Worm (Caenorhabditis elegans): ENCODE measurements around the gene osm-10.

ce11 chrIII:7293075-7293684, 50.1 kb downstream of the osm-10 start, which contains the start of gene cwf-19L2:
- TF ChIP-seq him-1 (tag; optimal IDR thresholded peaks at IDR 0.05) (no peak), dao-5 (tag; optimal IDR thresholded peaks at IDR 0.05) (no peak), W03F9.2 (tag; optimal IDR thresholded peaks at IDR 0.05) (peak; percentile 27)

Measured in whole organism, L4/young adult.